Fruit fly (Drosophila melanogaster) whole organism, embryonic: ENCODE data around the gene mAcon1.

Experiments used
- Ada2b ChIP-seq: fragments of 200-800 bp; sonication (Bioruptor generic); IDR thresholded peaks from 2 replicates; pipeline ENCODE4 v1.3.6; 2022; ENCODE audit warnings: missing biosample characterization, missing genetic modification characterization
- BEAF-32 ChIP-seq: fragments of 200-800 bp; sonication (Bioruptor generic); optimal IDR thresholded peaks from 3 replicates; lab custom pipeline; 2017; ENCODE audit warnings: missing biosample characterization, missing genetic modification characterization, mild to moderate bottlenecking, moderate library complexity, missing genetic modification reagents
- CG11723 ChIP-seq: fragments of 200-800 bp; sonication (Bioruptor generic); optimal IDR thresholded peaks from 2 replicates; lab custom pipeline; 2017; ENCODE audit warnings: missing biosample characterization, mild to moderate bottlenecking, missing genetic modification characterization
- CG13624 ChIP-seq: fragments of 200-800 bp; sonication (Bioruptor generic); optimal IDR thresholded peaks from 2 replicates; lab custom pipeline; 2016; ENCODE audit warnings: missing biosample characterization, missing genetic modification characterization
- CG14441 ChIP-seq: fragments of 200-800 bp; sonication (Bioruptor generic); IDR thresholded peaks from 2 replicates; pipeline ENCODE4 v1.3.6; 2022; ENCODE audit warnings: missing biosample characterization, missing genetic modification characterization
- CG15696 ChIP-seq: fragments of 200-800 bp; sonication (Bioruptor generic); optimal IDR thresholded peaks from 2 replicates; lab custom pipeline; 2019; ENCODE audit warnings: missing biosample characterization, mild to moderate bottlenecking, missing genetic modification characterization, moderate library complexity
- CG17186 ChIP-seq: fragments of 200-800 bp; sonication (Bioruptor generic); optimal IDR thresholded peaks from 3 replicates; lab custom pipeline; 2017; ENCODE audit warnings: missing biosample characterization, missing genetic modification reagents, missing genetic modification characterization
- CG2712 ChIP-seq: fragments of 200-800 bp; optimal IDR thresholded peaks from 3 replicates; lab custom pipeline; 2019; ENCODE audit warnings: missing biosample characterization, mild to moderate bottlenecking, missing genetic modification characterization, moderate library complexity
- CG30020 ChIP-seq: fragments of 200-800 bp; optimal IDR thresholded peaks from 2 replicates; lab custom pipeline; 2019; ENCODE audit warnings: missing biosample characterization, mild to moderate bottlenecking, missing genetic modification characterization, moderate library complexity
- CG3407 ChIP-seq: fragments of 200-800 bp; sonication (Bioruptor generic); optimal IDR thresholded peaks from 2 replicates; lab custom pipeline; 2018; ENCODE audit warnings: missing biosample characterization, mild to moderate bottlenecking, missing genetic modification characterization
- CG3726 ChIP-seq: fragments of 200-800 bp; sonication (Bioruptor generic); IDR thresholded peaks from 3 replicates; pipeline ENCODE4, ENCODE4 v1.3.6; 2022; ENCODE audit warnings: missing biosample characterization, missing genetic modification characterization
- CG4424 ChIP-seq: fragments of 200-800 bp; sonication (Bioruptor generic); optimal IDR thresholded peaks from 3 replicates; lab custom pipeline; 2016; ENCODE audit warnings: missing biosample characterization, missing genetic modification characterization
- CG6175 ChIP-seq: fragments of 200-800 bp; sonication (Bioruptor generic); IDR thresholded peaks from 3 replicates; pipeline ENCODE4 v1.3.6; 2022; ENCODE audit warnings: missing biosample characterization, missing genetic modification characterization
- CG6854 ChIP-seq: fragments of 200-800 bp; sonication (Bioruptor generic); optimal IDR thresholded peaks from 3 replicates; lab custom pipeline; 2017; ENCODE audit warnings: missing biosample characterization, mild to moderate bottlenecking, missing genetic modification characterization
- CG7357 ChIP-seq: fragments of 200-800 bp; sonication (Bioruptor generic); IDR thresholded peaks from 3 replicates; pipeline ENCODE4 v1.3.6; 2022; ENCODE audit warnings: missing biosample characterization, missing genetic modification characterization
- CG9215 ChIP-seq: fragments of 200-800 bp; sonication (Bioruptor generic); IDR thresholded peaks from 2 replicates; pipeline ENCODE4 v1.3.6; 2022; ENCODE audit warnings: missing biosample characterization, missing genetic modification characterization
- CG9932 ChIP-seq: fragments of 200-800 bp; sonication (Bioruptor generic); IDR thresholded peaks from 2 replicates; pipeline ENCODE4 v1.3.6; 2022; ENCODE audit warnings: missing biosample characterization, missing genetic modification characterization
- CkIIα-i1 ChIP-seq: fragments of 200-800 bp; sonication (Bioruptor generic); IDR thresholded peaks from 2 replicates; pipeline ENCODE4 v1.3.6; 2022; ENCODE audit warnings: missing biosample characterization, missing genetic modification characterization
- Dip2 ChIP-seq: fragments of 200-800 bp; sonication (Bioruptor generic); IDR thresholded peaks from 2 replicates; pipeline ENCODE4 v1.3.6; 2022; ENCODE audit warnings: missing biosample characterization, missing genetic modification characterization
- Dip3 ChIP-seq: fragments of 200-800 bp; sonication (Bioruptor generic); optimal IDR thresholded peaks from 3 replicates; lab custom pipeline; 2016; ENCODE audit warnings: missing biosample characterization, missing genetic modification characterization
- Dll ChIP-seq: fragments of 200-800 bp; sonication (Bioruptor generic); IDR thresholded peaks from 4 replicates; pipeline ENCODE4 v1.3.6; 2022; ENCODE audit warnings: missing biosample characterization, missing genetic modification characterization; ENCODE audit not compliant: partially characterized antibody
- Doc3 ChIP-seq: fragments of 200-800 bp; sonication (Bioruptor generic); IDR thresholded peaks from 3 replicates; pipeline ENCODE4 v1.3.6; 2022; ENCODE audit warnings: missing biosample characterization, missing genetic modification characterization; ENCODE audit not compliant: partially characterized antibody
- Dp ChIP-seq: fragments of 200-800 bp; sonication (Bioruptor generic); optimal IDR thresholded peaks from 2 replicates; lab custom pipeline; 2018; ENCODE audit warnings: missing biosample characterization, mild to moderate bottlenecking, missing genetic modification characterization, moderate library complexity
- HmgD ChIP-seq: fragments of 200-800 bp; sonication (Bioruptor generic); optimal IDR thresholded peaks from 3 replicates; lab custom pipeline; 2016; ENCODE audit warnings: missing biosample characterization, missing genetic modification characterization
- HmgZ ChIP-seq: fragments of 200-800 bp; sonication (Bioruptor generic); optimal IDR thresholded peaks from 2 replicates; lab custom pipeline; 2018; ENCODE audit warnings: missing biosample characterization, mild to moderate bottlenecking, missing genetic modification characterization
- Hr51 ChIP-seq, 2 experiments: fragments of 200-800 bp; sonication (Bioruptor generic); optimal IDR thresholded peaks; 2 replicates in 1 of 2; 3 replicates in 1 of 2; lab custom pipeline; 2016 to 2018; ENCODE audit warnings: missing biosample characterization in 2 of 2, missing genetic modification characterization in 2 of 2, mild to moderate bottlenecking in 1 of 2, moderate library complexity in 1 of 2
- Hsf ChIP-seq: fragments of 200-800 bp; sonication (Bioruptor generic); optimal IDR thresholded peaks from 3 replicates; lab custom pipeline; 2016; ENCODE audit warnings: missing biosample characterization, missing genetic modification characterization
- Lpt ChIP-seq: fragments of >200 bp; optimal IDR thresholded peaks from 2 replicates; lab custom pipeline; 2018; ENCODE audit warnings: missing biosample characterization, missing genetic modification characterization
- Max ChIP-seq: fragments of 200-800 bp; sonication (Bioruptor generic); optimal IDR thresholded peaks from 2 replicates; lab custom pipeline; 2016; ENCODE audit warnings: missing biosample characterization, mild to moderate bottlenecking, missing genetic modification characterization
- Med ChIP-seq: fragments of 200-800 bp; sonication (Bioruptor generic); peaks from one replicate; lab custom pipeline; 2016; ENCODE audit warnings: missing biosample characterization, missing genetic modification characterization, mild to moderate bottlenecking, inconsistent platforms, moderate library complexity
- Opbp ChIP-seq: fragments of 200-800 bp; sonication (Bioruptor generic); IDR thresholded peaks from 3 replicates; pipeline ENCODE4 v1.3.6; 2022; ENCODE audit warnings: missing biosample characterization, missing genetic modification characterization; ENCODE audit not compliant: partially characterized antibody
- Rfx ChIP-seq: fragments of 200-800 bp; sonication (Bioruptor generic); IDR thresholded peaks from 2 replicates; pipeline ENCODE4 v1.3.6; 2022; ENCODE audit warnings: missing biosample characterization, missing genetic modification characterization
- Scr ChIP-seq: fragments of 200-800 bp; sonication (Bioruptor generic); IDR thresholded peaks from 2 replicates; pipeline ENCODE4 v1.3.6; 2022; ENCODE audit warnings: missing biosample characterization, missing genetic modification characterization; ENCODE audit not compliant: partially characterized antibody
- Xbp1 ChIP-seq: fragments of 200-800 bp; sonication (Bioruptor generic); optimal IDR thresholded peaks from 3 replicates; lab custom pipeline; 2016; ENCODE audit warnings: missing biosample characterization, mild to moderate bottlenecking, missing genetic modification characterization
- corto ChIP-seq: fragments of 200-800 bp; sonication (Bioruptor generic); optimal IDR thresholded peaks from 2 replicates; lab custom pipeline; 2016; ENCODE audit warnings: missing biosample characterization, mild to moderate bottlenecking, missing genetic modification characterization, moderate library complexity
- crp ChIP-seq, 2 experiments: fragments of 200-800 bp; sonication (Bioruptor generic); optimal IDR thresholded peaks; 2 replicates in 1 of 2; 3 replicates in 1 of 2; lab custom pipeline; 2017; ENCODE audit warnings: missing biosample characterization in 2 of 2, missing genetic modification characterization in 2 of 2, mild to moderate bottlenecking in 1 of 2, moderate library complexity in 1 of 2
- dysf ChIP-seq: fragments of 200-800 bp; sonication (Bioruptor generic); IDR thresholded peaks from 3 replicates; pipeline ENCODE4 v1.3.6; 2022; ENCODE audit warnings: missing biosample characterization, missing genetic modification characterization
- esg ChIP-seq: fragments of 200-800 bp; sonication (Bioruptor generic); conservative IDR thresholded peaks from 2 replicates; pipeline ENCODE4 v1.3.6; 2022; ENCODE audit warnings: missing biosample characterization, missing genetic modification characterization
- fd96Cb ChIP-seq: fragments of 200-800 bp; sonication (Bioruptor generic); optimal IDR thresholded peaks from 2 replicates; lab custom pipeline; 2018; ENCODE audit warnings: missing biosample characterization, mild to moderate bottlenecking, missing genetic modification characterization, moderate library complexity
- fru ChIP-seq: fragments of >200 bp; optimal IDR thresholded peaks from 2 replicates; lab custom pipeline; 2017
- gsb ChIP-seq: fragments of 200-800 bp; sonication (Bioruptor generic); IDR thresholded peaks from 2 replicates; pipeline ENCODE4 v1.3.6; 2022; ENCODE audit warnings: missing biosample characterization, missing genetic modification characterization
- insv ChIP-seq, 2 experiments: fragments of 200-800 bp; sonication (Bioruptor generic); optimal IDR thresholded peaks; 3 replicates each; lab custom pipeline; 2016 to 2018; ENCODE audit warnings: missing biosample characterization in 2 of 2, missing genetic modification characterization in 2 of 2
- knrl ChIP-seq: fragments of 200-800 bp; sonication (Bioruptor generic); IDR thresholded peaks from 3 replicates; pipeline ENCODE4 v1.3.6; 2022; ENCODE audit warnings: missing biosample characterization, missing genetic modification characterization; ENCODE audit not compliant: partially characterized antibody
- lola ChIP-seq, 3 experiments: fragments of >200 bp in 2 of 3; fragments of 200-800 bp in 1 of 3; sonication (Bioruptor generic) in 1 of 3; optimal IDR thresholded peaks; 2 replicates each; lab custom pipeline; 2017 to 2019; ENCODE audit warnings: missing biosample characterization in 3 of 3, missing genetic modification characterization in 3 of 3, mild to moderate bottlenecking in 1 of 3, moderate library complexity in 1 of 3
- mam ChIP-seq: fragments of 200-800 bp; sonication (Bioruptor generic); optimal IDR thresholded peaks from 3 replicates; lab custom pipeline; 2016; ENCODE audit warnings: missing biosample characterization, missing genetic modification characterization
- pnt ChIP-seq: fragments of 200-800 bp; sonication (Bioruptor generic); optimal IDR thresholded peaks from 3 replicates; lab custom pipeline; 2016; ENCODE audit warnings: missing biosample characterization, missing genetic modification characterization
- sd ChIP-seq: fragments of 200-800 bp; sonication (Bioruptor generic); optimal IDR thresholded peaks from 3 replicates; lab custom pipeline; 2018; ENCODE audit warnings: missing biosample characterization, mild to moderate bottlenecking, missing genetic modification characterization, moderate library complexity
- slp2 ChIP-seq: fragments of 200-800 bp; sonication (Bioruptor generic); optimal IDR thresholded peaks from 2 replicates; lab custom pipeline; 2016; ENCODE audit warnings: missing biosample characterization, missing genetic modification characterization
- sug ChIP-seq: fragments of 200-800 bp; optimal IDR thresholded peaks from 2 replicates; lab custom pipeline; 2019; ENCODE audit warnings: missing biosample characterization, mild to moderate bottlenecking, missing genetic modification characterization, moderate library complexity
- tup ChIP-seq: fragments of 200-800 bp; sonication (Bioruptor generic); optimal IDR thresholded peaks from 2 replicates; lab custom pipeline; 2016; ENCODE audit warnings: missing biosample characterization, mild to moderate bottlenecking, missing genetic modification characterization, moderate library complexity

The mAcon1 gene

dm6 chr2L:21142972-21143385, 25.4 kb upstream of the mAcon1 start, which contains the start of gene pths (continued):
- TF ChIP-seq Scr (GFP tag; lab: Robert Waterston, UW), result peak; percentile 77
- TF ChIP-seq Doc3, result peak; percentile 54; the same call in 2 of the 3 replicates
- TF ChIP-seq esg (GFP tag; lab: Robert Waterston, UW), result peak; percentile 14; the same call in 1 of the 2 replicates
- no peak for TF ChIP-seq CkIIα-i1
- no peak for TF ChIP-seq CG11723 (GFP tag; lab: Kevin White, UChicago)
- no peak for TF ChIP-seq Hr51 (GFP tag; optimal IDR thresholded peaks at IDR 0.05; lab: Kevin White, UChicago)
- TF ChIP-seq corto, result no peak
- 0 out of 2 replicates have a peak, but pooled peaks have one; percentile 24 for TF ChIP-seq Ada2b
- TF ChIP-seq Dll (GFP tag; lab: Robert Waterston, UW), result peak; percentile 70; the same call in 3 of the 4 replicates
- TF ChIP-seq HmgD (GFP tag; lab: Kevin White, UChicago), result peak; percentile 37
- TF ChIP-seq crp (GFP tag; optimal IDR thresholded peaks at IDR 0.05; lab: Kevin White, UChicago), result no peak
- TF ChIP-seq mam (GFP tag; lab: Kevin White, UChicago), result peak; percentile 79
- no peak for TF ChIP-seq CG6854
- peak; percentile 84 for TF ChIP-seq Med (GFP tag; lab: Kevin White, UChicago)
- TF ChIP-seq fd96Cb (tag; lab: Kevin White, UChicago), result peak; percentile 34
- TF ChIP-seq gsb, result no peak
- 0 out of 3 replicates have a peak, but pooled peaks have one; percentile 23 for TF ChIP-seq dysf (GFP tag; lab: Robert Waterston, UW)
- peak; percentile 42 for TF ChIP-seq CG15696 (tag; lab: Kevin White, UChicago)
- TF ChIP-seq insv (GFP tag; optimal IDR thresholded peaks at IDR 0.05; lab: Kevin White, UChicago), result no peak
- TF ChIP-seq Rfx, result peak; percentile 77
- TF ChIP-seq CG3407, result no peak
- peak; percentile 86 for TF ChIP-seq Opbp (GFP tag; lab: Robert Waterston, UW)
- TF ChIP-seq CG2712 (tag; lab: Kevin White, UChicago), result peak; percentile 52
- TF ChIP-seq tup (GFP tag; lab: Kevin White, UChicago), result no peak
- peak; percentile 65 for TF ChIP-seq CG17186 (GFP tag; lab: Kevin White, UChicago)
- TF ChIP-seq BEAF-32 (GFP tag; lab: Kevin White, UChicago), result peak; percentile 91
- peak; percentile 56 for TF ChIP-seq pnt
- no peak for TF ChIP-seq sd (tag; lab: Kevin White, UChicago)
- no peak for TF ChIP-seq Dip2 (GFP tag; lab: Robert Waterston, UW)
- peak; percentile 3 for TF ChIP-seq HmgZ (tag; lab: Kevin White, UChicago)
- TF ChIP-seq CG13624 (GFP tag; lab: Kevin White, UChicago), result peak; percentile 53
- no peak for TF ChIP-seq Lpt (GFP tag; lab: Kevin White, UChicago)
- no peak for TF ChIP-seq CG6175 (GFP tag; lab: Robert Waterston, UW)
- TF ChIP-seq Hsf (GFP tag; lab: Kevin White, UChicago), result peak; percentile 67
- peak; percentile 82 for TF ChIP-seq CG9932 (GFP tag; lab: Robert Waterston, UW)
- TF ChIP-seq CG9215, result no peak
- peak; percentile 100 for TF ChIP-seq CG7357 (GFP tag; lab: Robert Waterston, UW)
- peak; percentile 23 for TF ChIP-seq Dp
- peak; percentile 85 for TF ChIP-seq Max (GFP tag; lab: Kevin White, UChicago)
- TF ChIP-seq CG4424 (GFP tag; lab: Kevin White, UChicago), result peak; percentile 33
- TF ChIP-seq CG14441 (GFP tag; lab: Robert Waterston, UW), result peak; percentile 44; the same call in 1 of the 2 replicates
- TF ChIP-seq Xbp1 (GFP tag; lab: Kevin White, UChicago), result peak; percentile 74
- TF ChIP-seq slp2 (GFP tag; lab: Kevin White, UChicago), result peak; percentile 11
- TF ChIP-seq fru (lab: Kevin White, UChicago), result no peak
- TF ChIP-seq sug (tag; lab: Kevin White, UChicago), result peak; percentile 50
- peak; percentile 88 for TF ChIP-seq knrl (GFP tag; lab: Robert Waterston, UW)
- peak in 2 of 3 experiments; percentile 5 to 80 for TF ChIP-seq lola (GFP tag; optimal IDR thresholded peaks at IDR 0.05; lab: Kevin White, UChicago)
- peak; percentile 41 for TF ChIP-seq Dip3 (GFP tag; lab: Kevin White, UChicago)
- no peak for TF ChIP-seq CG3726
- peak; percentile 98 for TF ChIP-seq CG30020 (tag; lab: Kevin White, UChicago)
